Fruit fly (Drosophila melanogaster): Measurements from ENCODE around the gene CG31624.
A peak's percentile ranks its signal among the peaks of the same experiment; 100 is the strongest.

Gene CG31624

DNA sequence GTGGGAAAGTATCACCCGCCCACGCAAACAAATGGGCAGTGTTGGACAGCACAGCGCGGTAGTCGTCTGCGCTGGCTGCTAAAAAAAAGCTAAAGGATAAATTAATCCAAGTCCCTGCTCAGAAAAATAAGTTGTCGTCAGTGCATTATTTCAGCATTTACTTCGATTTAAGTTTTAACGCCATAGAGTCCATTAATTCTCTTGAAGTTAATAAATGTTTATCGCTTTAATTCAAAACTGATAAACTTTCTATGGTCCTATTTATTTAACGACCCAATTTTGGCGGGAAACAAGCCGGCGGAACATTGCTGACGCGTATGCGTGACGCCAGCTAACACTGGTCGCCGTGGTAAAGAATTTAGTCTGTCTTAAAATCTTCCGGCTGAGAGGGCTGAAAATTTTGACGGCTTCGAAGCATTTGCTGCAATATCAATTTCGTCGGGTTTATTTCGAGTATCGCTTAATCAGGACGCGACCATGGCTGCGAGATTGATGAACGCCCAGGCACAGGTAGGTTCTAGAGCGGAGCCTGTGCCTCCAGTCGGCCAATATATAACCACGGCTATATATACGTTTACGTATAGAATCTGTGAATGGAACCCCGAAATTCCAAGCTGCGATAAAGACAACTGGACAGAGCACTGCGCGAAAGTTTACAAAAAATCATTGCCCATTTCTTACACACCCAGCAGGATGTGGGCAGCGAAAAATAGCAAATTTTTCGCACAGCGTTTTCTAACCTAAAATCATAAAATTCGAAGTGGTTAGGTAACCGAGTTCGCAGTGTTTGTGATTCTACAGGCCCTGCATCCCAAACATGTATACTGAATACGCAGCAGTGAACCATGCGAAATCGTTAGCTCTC lies 31.6 kb downstream of the CG31624 start, which contains the start of the genes mAcon1, CG43345 and CG43346 (continued):
- peak; percentile 76 for TF ChIP-seq luna (GFP tag; optimal IDR thresholded peaks at IDR 0.05)
- peak; percentile 78 for TF ChIP-seq maf-S (GFP tag; optimal IDR thresholded peaks at IDR 0.05)
- no peak; the same call in none of the 2 replicates for TF ChIP-seq onecut (GFP tag; IDR thresholded peaks at IDR 0.05)
- peak; percentile 78 for TF ChIP-seq Rfx (GFP tag; IDR thresholded peaks at IDR 0.05)
- no peak for TF ChIP-seq bbx (GFP tag; IDR thresholded peaks at IDR 0.05; ENCODE audit: partially characterized antibody)
- peak; percentile 6; the same call in 1 of the 2 replicates for TF ChIP-seq chm (GFP tag; IDR thresholded peaks at IDR 0.05)
- peak; percentile 93 for TF ChIP-seq CG2120 (GFP tag; optimal IDR thresholded peaks at IDR 0.05)
- TF ChIP-seq ap (GFP tag; IDR thresholded peaks at IDR 0.05) = no peak
- peak; percentile 98 for TF ChIP-seq sens (GFP tag)
- TF ChIP-seq CG7357 (GFP tag; IDR thresholded peaks at IDR 0.05) = peak; percentile 59; the same call in 1 of the 3 replicates
- peak; percentile 43 for TF ChIP-seq ATbp (GFP tag; optimal IDR thresholded peaks at IDR 0.05)
- peak; percentile 89 for TF ChIP-seq dm (GFP tag; optimal IDR thresholded peaks at IDR 0.05)
- peak; percentile 65 for TF ChIP-seq tup (GFP tag; optimal IDR thresholded peaks at IDR 0.05)
- TF ChIP-seq Camta (GFP tag; optimal IDR thresholded peaks at IDR 0.05) = peak; percentile 75
- TF ChIP-seq Nf-YA (GFP tag; IDR thresholded peaks at IDR 0.05) = no peak
- peak; percentile 88 for TF ChIP-seq Hsf (GFP tag; optimal IDR thresholded peaks at IDR 0.05)
- no peak for TF ChIP-seq mld (GFP tag; IDR thresholded peaks at IDR 0.05; ENCODE audit: partially characterized antibody)
- TF ChIP-seq CG30020 (tag; optimal IDR thresholded peaks at IDR 0.05) = peak; percentile 69
- peak; percentile 93 for TF ChIP-seq HmgZ (tag; optimal IDR thresholded peaks at IDR 0.05)
- TF ChIP-seq Neu2 (GFP tag; optimal IDR thresholded peaks at IDR 0.05; ENCODE audit: borderline replicate concordance) = peak; percentile 45
- peak; percentile 23 for TF ChIP-seq CG6654 (GFP tag; optimal IDR thresholded peaks at IDR 0.05)
- TF ChIP-seq CG1529 (GFP tag; optimal IDR thresholded peaks at IDR 0.05) = peak; percentile 57
- TF ChIP-seq CG10209 (GFP tag; optimal IDR thresholded peaks at IDR 0.05) = peak; percentile 80
- TF ChIP-seq CG16779 (GFP tag; IDR thresholded peaks at IDR 0.05) = no peak
- peak; percentile 90 for TF ChIP-seq fu2 (GFP tag; optimal IDR thresholded peaks at IDR 0.05)
- TF ChIP-seq CG2116 (GFP tag; optimal IDR thresholded peaks at IDR 0.05) = peak; percentile 60
- TF ChIP-seq vfl (GFP tag; optimal IDR thresholded peaks at IDR 0.05) = peak; percentile 68
- TF ChIP-seq CG3065 (GFP tag; optimal IDR thresholded peaks at IDR 0.05) = peak; percentile 64
- peak; percentile 87 for TF ChIP-seq nmo (GFP tag; optimal IDR thresholded peaks at IDR 0.05)
- peak; percentile 52; the same call in 3 of the 4 replicates for TF ChIP-seq Gug (GFP tag; IDR thresholded peaks at IDR 0.05)
- peak; percentile 52 for TF ChIP-seq gcm2 (GFP tag; optimal IDR thresholded peaks at IDR 0.05)
- peak; percentile 89 for TF ChIP-seq sug (tag; optimal IDR thresholded peaks at IDR 0.05)
- peak; percentile 84 for TF ChIP-seq CG12155 (GFP tag; optimal IDR thresholded peaks at IDR 0.05)
- TF ChIP-seq Aef1 (GFP tag; IDR thresholded peaks at IDR 0.05) = peak; percentile 51
- TF ChIP-seq Hmx (GFP tag; optimal IDR thresholded peaks at IDR 0.05) = peak; percentile 34
- TF ChIP-seq CG9437 (GFP tag; optimal IDR thresholded peaks at IDR 0.05) = peak; percentile 77
- no peak for TF ChIP-seq ato (GFP tag; IDR thresholded peaks at IDR 0.05; ENCODE audit: partially characterized antibody)
- peak; percentile 84 for TF ChIP-seq CG9932 (GFP tag; IDR thresholded peaks at IDR 0.05)
- no peak for TF ChIP-seq CG8478 (optimal IDR thresholded peaks at IDR 0.05)
- 0 out of 3 replicates have a peak, but pooled peaks have one; percentile 43 for TF ChIP-seq CG11093 (GFP tag; IDR thresholded peaks at IDR 0.05)
- peak; percentile 76 for TF ChIP-seq MBD-R2 (GFP tag; IDR thresholded peaks at IDR 0.05)
- TF ChIP-seq CG6254 (GFP tag; optimal IDR thresholded peaks at IDR 0.05) = peak; percentile 24
- TF ChIP-seq CG10979 (tag; optimal IDR thresholded peaks at IDR 0.05) = peak; percentile 64
- TF ChIP-seq CG12299 (tag; optimal IDR thresholded peaks at IDR 0.05) = peak; percentile 64
- TF ChIP-seq bsh (GFP tag; optimal IDR thresholded peaks at IDR 0.05) = peak; percentile 19 to 59
- TF ChIP-seq Sry-β (GFP tag; optimal IDR thresholded peaks at IDR 0.05) = peak; percentile 99
- peak; percentile 33; the same call in 1 of the 2 replicates for TF ChIP-seq Ada2b (GFP tag; IDR thresholded peaks at IDR 0.05)
- TF ChIP-seq Hey (tag; optimal IDR thresholded peaks at IDR 0.05) = no peak
- peak; percentile 67 for TF ChIP-seq Sry-δ (GFP tag; optimal IDR thresholded peaks at IDR 0.05)
